Fruit fly (Drosophila melanogaster) whole organism, adult: ENCODE measurements around the gene Ugt305A1.

Source experiments
- CG11617 ChIP-seq: fragments of 200-800 bp; sonication (Bioruptor generic); optimal IDR thresholded peaks from 2 replicates; lab custom pipeline; 2017; ENCODE audit warnings: mild to moderate bottlenecking, missing biosample characterization, missing genetic modification reagents, missing genetic modification characterization
- CG12768 ChIP-seq: fragments of 200-800 bp; sonication (Bioruptor generic); optimal IDR thresholded peaks from 2 replicates; lab custom pipeline; 2017; ENCODE audit warnings: missing biosample characterization, missing genetic modification characterization, mild to moderate bottlenecking, moderate library complexity, missing genetic modification reagents
- CG14711 ChIP-seq: fragments of 200-800 bp; sonication (Bioruptor generic); optimal IDR thresholded peaks from 2 replicates; lab custom pipeline; 2018; ENCODE audit warnings: missing biosample characterization, mild to moderate bottlenecking, missing genetic modification characterization, moderate library complexity
- CG1620 ChIP-seq: fragments of 200-800 bp; sonication (Bioruptor generic); optimal IDR thresholded peaks from 2 replicates; lab custom pipeline; 2016; ENCODE audit warnings: missing biosample characterization, missing genetic modification characterization
- CG33017 ChIP-seq: fragments of 200-800 bp; sonication (Bioruptor generic); optimal IDR thresholded peaks from 2 replicates; lab custom pipeline; 2018; ENCODE audit warnings: missing biosample characterization, mild to moderate bottlenecking, missing genetic modification characterization, moderate library complexity
- CG5204 ChIP-seq: fragments of 200-800 bp; sonication (Bioruptor generic); optimal IDR thresholded peaks from 2 replicates; lab custom pipeline; 2016; ENCODE audit warnings: missing biosample characterization, missing genetic modification characterization
- CG7045 ChIP-seq: fragments of 200-800 bp; sonication (Bioruptor generic); optimal IDR thresholded peaks from 2 replicates; lab custom pipeline; 2017; ENCODE audit warnings: missing biosample characterization, mild to moderate bottlenecking, missing genetic modification characterization
- CG7101 ChIP-seq: fragments of 200-800 bp; sonication (Bioruptor generic); optimal IDR thresholded peaks from 2 replicates; lab custom pipeline; 2018; ENCODE audit warnings: missing biosample characterization, mild to moderate bottlenecking, missing genetic modification characterization, moderate library complexity
- Clk ChIP-seq: fragments of 200-800 bp; sonication (Bioruptor generic); optimal IDR thresholded peaks from 2 replicates; lab custom pipeline; 2017; ENCODE audit warnings: missing biosample characterization, missing genetic modification characterization
- Crg-1 ChIP-seq: fragments of 200-800 bp; sonication (Bioruptor generic); optimal IDR thresholded peaks from 2 replicates; lab custom pipeline; 2016; ENCODE audit warnings: missing biosample characterization, missing genetic modification characterization
- Hr96 ChIP-seq: fragments of 200-800 bp; sonication (Bioruptor generic); optimal IDR thresholded peaks from 2 replicates; lab custom pipeline; 2016; ENCODE audit warnings: missing biosample characterization, missing genetic modification characterization
- Mnt ChIP-seq: fragments of 200-800 bp; sonication (Bioruptor generic); optimal IDR thresholded peaks from 2 replicates; lab custom pipeline; 2016; ENCODE audit warnings: missing biosample characterization, mild to moderate bottlenecking, missing genetic modification characterization
- bab1 ChIP-seq: fragments of 200-800 bp; sonication (Bioruptor generic); optimal IDR thresholded peaks from 3 replicates; lab custom pipeline; 2019; ENCODE audit warnings: missing biosample characterization, mild to moderate bottlenecking, missing genetic modification characterization, moderate library complexity
- cic ChIP-seq: fragments of 200-800 bp; sonication (Bioruptor generic); optimal IDR thresholded peaks from 2 replicates; lab custom pipeline; 2017; ENCODE audit warnings: missing biosample characterization, mild to moderate bottlenecking, missing genetic modification characterization, moderate library complexity
- cnc ChIP-seq, 2 experiments: fragments of >200 bp; optimal IDR thresholded peaks; 2 replicates each; lab custom pipeline; 2017
- kay ChIP-seq: fragments of 200-800 bp; sonication (Bioruptor generic); peaks from one replicate; lab custom pipeline; 2016; ENCODE audit warnings: missing biosample characterization, missing genetic modification characterization, borderline replicate concordance
- ovo ChIP-seq: fragments of 200-800 bp; sonication (Bioruptor generic); optimal IDR thresholded peaks from 2 replicates; lab custom pipeline; 2016; ENCODE audit warnings: missing biosample characterization, missing genetic modification characterization
- pad ChIP-seq: fragments of 200-800 bp; sonication (Bioruptor generic); optimal IDR thresholded peaks from 3 replicates; lab custom pipeline; 2017; ENCODE audit warnings: missing biosample characterization, missing genetic modification characterization, mild to moderate bottlenecking, moderate library complexity, missing genetic modification reagents
- tj ChIP-seq: fragments of 200-800 bp; sonication (Bioruptor generic); optimal IDR thresholded peaks from 3 replicates; lab custom pipeline; 2017; ENCODE audit warnings: missing biosample characterization, mild to moderate bottlenecking, missing genetic modification characterization, moderate library complexity
- toe ChIP-seq: fragments of 200-800 bp; sonication (Bioruptor generic); optimal IDR thresholded peaks from 2 replicates; lab custom pipeline; 2016; ENCODE audit warnings: missing biosample characterization, missing genetic modification characterization

Gene Ugt305A1

DNA sequence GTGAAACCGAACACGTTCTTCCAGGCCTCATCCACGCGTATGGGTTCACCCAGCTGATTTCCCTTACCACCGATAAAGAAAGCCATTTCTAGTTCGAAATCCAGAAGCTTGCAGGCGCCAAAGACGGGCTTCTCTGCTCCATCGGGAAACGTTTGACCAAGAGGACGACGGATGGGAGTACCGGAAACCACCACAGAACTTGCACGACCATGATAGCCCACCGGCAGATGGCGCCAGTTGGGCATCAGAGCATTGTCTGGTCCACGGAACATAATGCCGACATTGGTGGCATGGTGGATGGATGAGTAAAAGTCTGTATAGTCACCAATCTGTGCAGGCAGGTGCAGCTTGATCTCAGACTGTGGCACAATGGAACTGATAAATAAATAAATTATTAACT lies 13.1 kb downstream of the Ugt305A1 start:
- TF ChIP-seq toe (GFP tag; lab: Kevin White, UChicago) (no peak), Hr96 (no peak), cnc (optimal IDR thresholded peaks at IDR 0.05; lab: Kevin White, UChicago) (no peak), ovo (no peak), CG11617 (GFP tag; lab: Kevin White, UChicago) (no peak), kay (GFP tag; lab: Kevin White, UChicago) (no peak), CG14711 (tag; lab: Kevin White, UChicago) (no peak)

- TF ChIP-seq CG11617 (GFP tag; lab: Kevin White, UChicago), result no peak
- no peak for TF ChIP-seq Crg-1 (GFP tag; lab: Kevin White, UChicago)
- TF ChIP-seq CG12768, result no peak
- no peak for TF ChIP-seq CG5204 (GFP tag; lab: Kevin White, UChicago)
- no peak for TF ChIP-seq Hr96
- TF ChIP-seq tj (GFP tag; lab: Kevin White, UChicago), result no peak
- no peak for TF ChIP-seq pad
- TF ChIP-seq CG14711 (tag; lab: Kevin White, UChicago), result no peak
- TF ChIP-seq Mnt (GFP tag; lab: Kevin White, UChicago), result no peak
- TF ChIP-seq CG33017 (tag; lab: Kevin White, UChicago), result no peak
- TF ChIP-seq ovo, result no peak
- no peak for TF ChIP-seq CG7101 (tag; lab: Kevin White, UChicago)
- TF ChIP-seq cnc (optimal IDR thresholded peaks at IDR 0.05; lab: Kevin White, UChicago), result no peak
- no peak for TF ChIP-seq CG7045 (GFP tag; lab: Kevin White, UChicago)
- TF ChIP-seq cic (GFP tag; lab: Kevin White, UChicago), result no peak
- no peak for TF ChIP-seq kay (GFP tag; lab: Kevin White, UChicago)
- TF ChIP-seq toe (GFP tag; lab: Kevin White, UChicago), result no peak
Observed at dm6 chr3L:4073755-4074154, 14.2 kb downstream of the Ugt305A1 start, which contains the start of gene Faa. Faa (minus strand) TSS chr3L:4073954.

DNA sequence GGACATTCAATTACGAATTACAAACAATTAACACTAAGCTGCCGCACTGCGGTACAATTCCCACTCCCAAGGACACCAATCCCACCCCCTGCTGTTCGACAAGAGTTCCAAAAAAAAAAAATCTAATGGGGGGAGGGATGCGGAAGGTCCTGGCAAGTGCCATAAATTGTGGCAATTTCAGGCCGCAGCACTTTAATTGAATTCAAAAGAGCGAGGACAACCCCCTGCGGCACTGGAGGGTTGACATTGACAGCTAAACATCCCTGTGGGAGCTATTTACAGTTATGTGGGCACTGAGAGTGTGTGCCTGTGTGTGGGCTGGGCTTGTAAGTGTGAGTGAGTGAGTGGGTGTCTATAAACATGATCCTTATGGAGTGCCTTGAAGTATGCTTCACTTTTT lies 17.3 kb downstream of the Ugt305A1 start:
- no peak for TF ChIP-seq CG7045 (GFP tag; lab: Kevin White, UChicago)
- TF ChIP-seq CG33017 (tag; lab: Kevin White, UChicago), result no peak
- TF ChIP-seq CG7101 (tag; lab: Kevin White, UChicago), result no peak
- no peak for TF ChIP-seq Hr96
- no peak for TF ChIP-seq Mnt (GFP tag; lab: Kevin White, UChicago)
- no peak for TF ChIP-seq kay (GFP tag; lab: Kevin White, UChicago)
- no peak for TF ChIP-seq CG1620 (GFP tag; lab: Kevin White, UChicago)
- no peak for TF ChIP-seq tj (GFP tag; lab: Kevin White, UChicago)
- no peak for TF ChIP-seq cic (GFP tag; lab: Kevin White, UChicago)
- no peak for TF ChIP-seq Clk (GFP tag; lab: Kevin White, UChicago)
- no peak for TF ChIP-seq CG5204 (GFP tag; lab: Kevin White, UChicago)
- TF ChIP-seq CG12768, result no peak
- no peak for TF ChIP-seq CG11617 (GFP tag; lab: Kevin White, UChicago)
- TF ChIP-seq Crg-1 (GFP tag; lab: Kevin White, UChicago), result no peak

DNA sequence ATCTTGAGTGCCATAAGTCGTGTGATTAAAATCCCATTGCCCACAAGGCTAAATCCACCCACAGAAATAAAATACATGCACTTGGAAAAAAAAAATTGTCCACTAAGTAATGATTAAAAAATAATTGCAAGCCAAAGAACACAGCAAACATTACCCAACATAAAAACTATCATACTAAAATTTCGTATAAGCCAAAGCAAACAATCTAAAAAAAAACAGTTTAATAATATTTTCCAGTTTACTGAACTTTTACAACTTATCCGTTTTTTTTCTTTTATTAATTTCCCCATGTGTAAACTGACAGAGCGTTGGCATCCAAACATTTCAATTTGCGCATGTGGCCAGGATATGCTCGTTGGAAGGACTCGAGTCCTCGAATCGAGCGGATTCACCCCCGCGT lies 20.7 kb downstream of the Ugt305A1 start:
- TF ChIP-seq Mnt (GFP tag; lab: Kevin White, UChicago) (no peak), tj (GFP tag; lab: Kevin White, UChicago) (no peak), Crg-1 (GFP tag; lab: Kevin White, UChicago) (no peak), kay (GFP tag; lab: Kevin White, UChicago) (no peak), cnc (optimal IDR thresholded peaks at IDR 0.05; lab: Kevin White, UChicago) (no peak), CG14711 (tag; lab: Kevin White, UChicago) (no peak), CG1620 (GFP tag; lab: Kevin White, UChicago) (no peak), CG7045 (GFP tag; lab: Kevin White, UChicago) (no peak), CG12768 (no peak), bab1 (no peak), cic (GFP tag; lab: Kevin White, UChicago) (no peak), CG33017 (tag; lab: Kevin White, UChicago) (no peak), CG7101 (tag; lab: Kevin White, UChicago) (no peak), CG11617 (GFP tag; lab: Kevin White, UChicago) (no peak), toe (GFP tag; lab: Kevin White, UChicago) (no peak), CG5204 (GFP tag; lab: Kevin White, UChicago) (no peak), Hr96 (no peak), pad (no peak), Clk (GFP tag; lab: Kevin White, UChicago) (no peak)

DNA sequence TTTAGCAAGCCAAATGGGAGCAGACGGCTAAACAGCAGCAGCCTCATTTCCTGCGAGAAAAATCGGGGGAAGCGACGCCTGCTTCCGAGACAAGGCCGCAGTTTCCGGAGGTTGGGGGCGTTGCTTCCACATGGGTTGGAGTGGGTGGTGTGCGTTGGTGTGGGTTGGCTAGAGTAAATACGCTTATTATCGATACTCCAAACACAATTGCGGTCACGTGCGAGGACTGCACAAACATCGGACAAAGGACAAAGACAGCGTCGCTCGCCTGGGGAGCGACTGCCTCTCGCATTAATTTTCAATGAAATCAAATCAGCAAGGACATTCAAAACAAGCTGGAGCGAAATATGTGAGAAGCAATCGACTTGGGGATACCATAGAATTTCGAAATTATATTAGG lies 21.7 kb downstream of the Ugt305A1 start:
- TF ChIP-seq bab1 (no peak), kay (GFP tag; lab: Kevin White, UChicago) (no peak), CG7045 (GFP tag; lab: Kevin White, UChicago) (no peak), CG1620 (GFP tag; lab: Kevin White, UChicago) (no peak), CG7101 (tag; lab: Kevin White, UChicago) (no peak), CG33017 (tag; lab: Kevin White, UChicago) (no peak), ovo (no peak), CG12768 (no peak), Crg-1 (GFP tag; lab: Kevin White, UChicago) (no peak)

DNA sequence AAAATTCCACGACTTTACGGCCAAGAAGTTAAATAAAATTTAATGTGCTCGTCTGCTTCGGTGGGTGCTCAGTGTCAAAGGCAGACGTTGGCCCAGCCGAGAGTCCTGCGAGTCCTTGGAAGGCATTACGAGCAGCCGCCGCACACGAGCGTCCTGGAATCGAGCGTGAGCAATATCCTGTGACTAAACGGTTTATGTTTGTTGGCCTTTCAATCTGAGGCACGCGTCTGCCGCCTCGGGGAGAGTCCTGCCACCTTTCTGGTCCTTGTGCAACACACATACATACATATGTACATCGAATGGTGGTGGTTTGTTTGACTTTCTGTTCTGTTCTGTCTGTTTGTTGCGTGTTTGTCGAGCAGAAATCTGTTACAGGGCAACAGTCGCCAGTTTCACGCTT lies 23.9 kb downstream of the Ugt305A1 start:
- TF ChIP-seq CG11617 (GFP tag; lab: Kevin White, UChicago) (no peak), cnc (optimal IDR thresholded peaks at IDR 0.05; lab: Kevin White, UChicago) (no peak), pad (no peak), kay (GFP tag; lab: Kevin White, UChicago) (no peak), CG33017 (tag; lab: Kevin White, UChicago) (no peak), CG14711 (tag; lab: Kevin White, UChicago) (no peak), Mnt (GFP tag; lab: Kevin White, UChicago) (no peak), ovo (no peak), CG1620 (GFP tag; lab: Kevin White, UChicago) (no peak), CG12768 (no peak), Clk (GFP tag; lab: Kevin White, UChicago) (no peak), CG5204 (GFP tag; lab: Kevin White, UChicago) (no peak), CG7045 (GFP tag; lab: Kevin White, UChicago) (no peak), Crg-1 (GFP tag; lab: Kevin White, UChicago) (no peak), bab1 (no peak), CG7101 (tag; lab: Kevin White, UChicago) (no peak), Hr96 (no peak), tj (GFP tag; lab: Kevin White, UChicago) (no peak)
